Worm (Caenorhabditis elegans) whole organism, L2 larva: ENCODE data around the gene clec-176.

ENCODE experiments used
- F13H6.1 ChIP-seq: sonication (generic microtip); optimal IDR thresholded peaks from 2 replicates; lab custom pipeline; 2016; ENCODE audit warnings: missing genetic modification characterization, missing compliant biosample characterization
- R02D3.7 ChIP-seq: fragments of 150-350 bp; optimal IDR thresholded peaks from 2 replicates; lab custom pipeline; 2014; ENCODE audit warnings: missing biosample characterization, missing genetic modification characterization
- Y55F3AM.14 ChIP-seq: fragments of 200-800 bp; sonication (Bioruptor generic); optimal IDR thresholded peaks from 2 replicates; lab custom pipeline; 2018; ENCODE audit warnings: mild to moderate bottlenecking, missing genetic modification characterization, missing compliant biosample characterization
- ZK546.5 ChIP-seq: sonication (generic microtip); optimal IDR thresholded peaks from 2 replicates; lab custom pipeline; 2017; ENCODE audit warnings: missing biosample characterization, missing genetic modification characterization
- alr-1 ChIP-seq: fragments of 150-350 bp; optimal IDR thresholded peaks from 2 replicates; lab custom pipeline; 2014; ENCODE audit warnings: missing biosample characterization, missing genetic modification characterization
- ama-1 ChIP-seq: fragments of 150-350 bp; optimal IDR thresholded peaks from 2 replicates; lab custom pipeline; 2018; ENCODE audit warnings: inconsistent platforms
- blmp-1 ChIP-seq: sonication (generic microtip); optimal IDR thresholded peaks from 2 replicates; lab custom pipeline; 2017; ENCODE audit warnings: missing genetic modification characterization, mild to moderate bottlenecking, missing compliant biosample characterization, antibody characterized with exemption, moderate library complexity; ENCODE audit not compliant: insufficient read depth
- crh-2 ChIP-seq: sonication (generic microtip); optimal IDR thresholded peaks from 2 replicates; lab custom pipeline; 2017; ENCODE audit warnings: missing biosample characterization, missing genetic modification characterization
- dmd-4 ChIP-seq: sonication (generic microtip); optimal IDR thresholded peaks from 2 replicates; lab custom pipeline; 2017; ENCODE audit warnings: missing biosample characterization, missing genetic modification characterization
- egl-27 ChIP-seq: sonication (generic microtip); optimal IDR thresholded peaks from 3 replicates; lab custom pipeline; 2017; ENCODE audit warnings: missing biosample characterization, missing genetic modification reagents, missing genetic modification characterization
- elt-1 ChIP-seq: fragments of 150-350 bp; optimal IDR thresholded peaks from 2 replicates; lab custom pipeline; 2014; ENCODE audit warnings: missing biosample characterization, missing genetic modification characterization
- elt-3 ChIP-seq: sonication (generic microtip); optimal IDR thresholded peaks from 2 replicates; lab custom pipeline; 2017; ENCODE audit warnings: missing biosample characterization, missing genetic modification characterization
- fos-1 ChIP-seq: fragments of 150-350 bp; optimal IDR thresholded peaks from 2 replicates; lab custom pipeline; 2014; ENCODE audit warnings: missing biosample characterization, missing genetic modification characterization
- gmeb-1 ChIP-seq: fragments of 150-350 bp; optimal IDR thresholded peaks from 2 replicates; lab custom pipeline; 2014; ENCODE audit warnings: missing biosample characterization, missing genetic modification characterization
- lin-13 ChIP-seq: fragments of 150-350 bp; optimal IDR thresholded peaks from 2 replicates; lab custom pipeline; 2014; ENCODE audit warnings: missing biosample characterization, missing genetic modification reagents, missing genetic modification characterization
- lin-39 ChIP-seq: fragments of 150-350 bp; optimal IDR thresholded peaks from 2 replicates; lab custom pipeline; 2014; ENCODE audit warnings: missing biosample characterization, missing genetic modification reagents, missing genetic modification characterization
- lsy-2 ChIP-seq, 2 experiments: fragments of 150-350 bp in 1 of 2; sonication (generic microtip) in 1 of 2; optimal IDR thresholded peaks; 2 replicates each; lab custom pipeline; 2014 to 2017; ENCODE audit warnings: missing biosample characterization in 2 of 2, missing genetic modification characterization in 2 of 2
- mab-5 ChIP-seq: fragments of 150-350 bp; optimal IDR thresholded peaks from 2 replicates; lab custom pipeline; 2014; ENCODE audit warnings: missing biosample characterization, missing genetic modification characterization
- mdl-1 ChIP-seq, 2 experiments: fragments of 150-350 bp in 1 of 2; sonication (generic microtip) in 1 of 2; optimal IDR thresholded peaks; 2 replicates each; lab custom pipeline; 2017; ENCODE audit warnings: missing biosample characterization in 2 of 2, missing genetic modification characterization in 2 of 2
- nhr-10 ChIP-seq: sonication (generic microtip); optimal IDR thresholded peaks from 2 replicates; lab custom pipeline; 2017; ENCODE audit warnings: missing biosample characterization, missing genetic modification characterization
- nhr-11 ChIP-seq: fragments of 150-350 bp; optimal IDR thresholded peaks from 2 replicates; lab custom pipeline; 2014; ENCODE audit warnings: missing biosample characterization, missing genetic modification characterization
- nhr-12 ChIP-seq: fragments of 150-350 bp; optimal IDR thresholded peaks from 2 replicates; lab custom pipeline; 2014; ENCODE audit warnings: missing biosample characterization, missing genetic modification characterization
- nhr-129 ChIP-seq: fragments of 150-350 bp; optimal IDR thresholded peaks from 2 replicates; lab custom pipeline; 2014; ENCODE audit warnings: missing biosample characterization, missing genetic modification characterization
- nhr-23 ChIP-seq: fragments of 150-350 bp; optimal IDR thresholded peaks from 2 replicates; lab custom pipeline; 2014; ENCODE audit warnings: missing biosample characterization, missing genetic modification reagents, missing genetic modification characterization
- nhr-6 ChIP-seq: fragments of 150-350 bp; optimal IDR thresholded peaks from 2 replicates; lab custom pipeline; 2014; ENCODE audit warnings: missing biosample characterization, missing genetic modification characterization
- nhr-77 ChIP-seq: fragments of 150-350 bp; optimal IDR thresholded peaks from 2 replicates; lab custom pipeline; 2014; ENCODE audit warnings: missing biosample characterization, missing genetic modification characterization
- peb-1 ChIP-seq: fragments of 150-350 bp; optimal IDR thresholded peaks from 2 replicates; lab custom pipeline; 2014; ENCODE audit warnings: missing biosample characterization, missing genetic modification characterization
- sem-4 ChIP-seq: fragments of 150-350 bp; optimal IDR thresholded peaks from 2 replicates; lab custom pipeline; 2014; ENCODE audit warnings: missing biosample characterization, missing genetic modification reagents, missing genetic modification characterization
- skn-1 ChIP-seq: sonication (generic microtip); optimal IDR thresholded peaks from 2 replicates; lab custom pipeline; 2017; ENCODE audit warnings: missing biosample characterization, missing genetic modification characterization
- sma-3 ChIP-seq: sonication (generic microtip); optimal IDR thresholded peaks from 2 replicates; lab custom pipeline; 2016; ENCODE audit warnings: missing genetic modification reagents, missing genetic modification characterization, missing compliant biosample characterization
- sma-9 ChIP-seq, 2 experiments: fragments of 150-350 bp in 1 of 2; sonication (generic microtip) in 1 of 2; optimal IDR thresholded peaks; 2 replicates each; lab custom pipeline; 2014 to 2016; ENCODE audit warnings: missing genetic modification characterization in 2 of 2, mild to moderate bottlenecking in 1 of 2, missing biosample characterization in 1 of 2, missing compliant biosample characterization in 1 of 2, missing genetic modification reagents in 1 of 2, moderate library complexity in 1 of 2
- snpc-4 ChIP-seq: fragments of 150-350 bp; optimal IDR thresholded peaks from 2 replicates; lab custom pipeline; 2014; ENCODE audit warnings: missing biosample characterization, missing genetic modification characterization
- unc-39 ChIP-seq: fragments of 150-350 bp; optimal IDR thresholded peaks from 2 replicates; lab custom pipeline; 2014; ENCODE audit warnings: missing biosample characterization, missing genetic modification characterization
- unc-55 ChIP-seq: fragments of 150-350 bp; sonication (generic microtip); optimal IDR thresholded peaks from 3 replicates; lab custom pipeline; 2014; ENCODE audit warnings: missing biosample characterization, missing genetic modification reagents, missing genetic modification characterization
- zag-1 ChIP-seq: fragments of 150-350 bp; optimal IDR thresholded peaks from 2 replicates; lab custom pipeline; 2014; ENCODE audit warnings: missing biosample characterization, missing genetic modification characterization
- ztf-1 ChIP-seq: fragments of 200-800 bp; sonication (Bioruptor generic); conservative IDR thresholded peaks from 2 replicates; pipeline ENCODE4 v1.3.6; 2022; ENCODE audit warnings: missing genetic modification characterization, missing compliant biosample characterization
- ztf-11 ChIP-seq: sonication (generic microtip); optimal IDR thresholded peaks from 2 replicates; lab custom pipeline; 2017; ENCODE audit warnings: missing biosample characterization, missing genetic modification characterization
- ztf-4 ChIP-seq: fragments of 150-350 bp; optimal IDR thresholded peaks from 2 replicates; lab custom pipeline; 2014; ENCODE audit warnings: missing biosample characterization, missing genetic modification characterization

clec-176 gene

DNA sequence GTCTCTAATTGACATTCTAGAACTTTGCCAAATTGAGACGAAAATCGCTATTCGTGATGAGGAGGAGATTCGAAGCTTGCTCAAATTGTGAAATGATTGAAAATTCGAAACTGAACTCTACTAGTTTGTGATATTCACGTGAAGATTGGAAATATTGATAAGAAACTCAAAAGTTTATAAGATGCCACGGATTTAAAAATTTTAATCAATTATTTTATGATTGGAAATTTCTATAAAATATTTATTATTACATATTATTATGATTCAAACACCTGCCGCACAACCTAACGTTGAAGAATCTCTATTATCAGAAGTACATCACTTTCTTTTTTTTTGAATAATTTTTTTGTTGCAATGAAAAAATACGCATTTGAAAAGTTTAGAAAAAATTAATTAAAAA is 4.7 kb downstream of the clec-176 start, which contains the start of gene E03H12.7:
Gene E03H12.7, minus strand, starts transcription at position 101 of the 400 bp plus-strand sequence.
- TF ChIP-seq lin-13 (GFP tag; lab: Kevin White, UChicago) (no peak), nhr-77 (tag; lab: Kevin White, UChicago) (no peak), nhr-11 (tag; lab: Kevin White, UChicago) (no peak), dmd-4 (no peak), mab-5 (no peak), nhr-23 (tag; lab: Kevin White, UChicago) (no peak), lin-39 (tag; lab: Kevin White, UChicago) (no peak), skn-1 (tag; lab: Kevin White, UChicago) (no peak), nhr-10 (no peak), unc-55 (GFP tag; lab: Kevin White, UChicago) (no peak), sma-9 (GFP tag; optimal IDR thresholded peaks at IDR 0.05; lab: Kevin White, UChicago) (no peak), sma-9 (tag; optimal IDR thresholded peaks at IDR 0.05; lab: Kevin White, UChicago) (no peak), crh-2 (tag; lab: Kevin White, UChicago) (no peak), sma-3 (GFP tag; lab: Kevin White, UChicago) (no peak), nhr-6 (tag; lab: Kevin White, UChicago) (no peak), gmeb-1 (tag; lab: Kevin White, UChicago) (no peak), zag-1 (tag; lab: Kevin White, UChicago) (no peak)

DNA sequence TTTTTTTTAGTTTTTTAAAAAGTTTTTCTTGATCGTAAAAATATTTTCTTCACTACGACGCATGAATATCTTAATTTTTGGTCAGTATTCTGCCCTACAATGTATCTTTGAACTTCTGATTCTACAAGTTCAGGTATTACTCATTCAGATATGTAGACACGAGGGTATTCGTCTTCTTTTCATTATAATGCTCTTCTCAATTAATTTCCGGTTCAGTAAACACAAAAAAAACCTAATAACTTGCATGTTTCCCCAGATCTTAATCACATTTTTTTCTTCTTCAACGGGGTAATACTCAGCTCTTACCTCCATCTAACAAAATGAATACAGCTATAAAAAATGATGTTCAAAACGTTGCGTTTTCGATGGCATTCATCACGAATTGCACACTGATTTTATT is 8.2 kb downstream of the clec-176 start, which contains the start of gene str-162:
Gene str-162, plus strand, starts transcription at position 301 of the 400 bp plus-strand sequence.
- TF ChIP-seq F13H6.1 (tag; lab: Kevin White, UChicago), result no peak
- TF ChIP-seq nhr-77 (tag; lab: Kevin White, UChicago), result no peak
- TF ChIP-seq blmp-1 (tag; lab: Kevin White, UChicago), result no peak
- no peak for TF ChIP-seq elt-1 (tag; lab: Kevin White, UChicago)
- TF ChIP-seq zag-1 (tag; lab: Kevin White, UChicago), result no peak
- no peak for TF ChIP-seq lsy-2 (tag; optimal IDR thresholded peaks at IDR 0.05; lab: Kevin White, UChicago)
- no peak for TF ChIP-seq nhr-23 (tag; lab: Kevin White, UChicago)
- no peak for TF ChIP-seq ztf-11 (tag; lab: Kevin White, UChicago)
- no peak for TF ChIP-seq alr-1 (tag; lab: Kevin White, UChicago)
- no peak for TF ChIP-seq R02D3.7 (tag; lab: Kevin White, UChicago)
- TF ChIP-seq snpc-4 (tag; lab: Kevin White, UChicago), result no peak
- TF ChIP-seq ztf-1 (GFP tag; lab: Robert Waterston, UW), result no peak
- TF ChIP-seq, all 48 proteins: peak for 0

DNA sequence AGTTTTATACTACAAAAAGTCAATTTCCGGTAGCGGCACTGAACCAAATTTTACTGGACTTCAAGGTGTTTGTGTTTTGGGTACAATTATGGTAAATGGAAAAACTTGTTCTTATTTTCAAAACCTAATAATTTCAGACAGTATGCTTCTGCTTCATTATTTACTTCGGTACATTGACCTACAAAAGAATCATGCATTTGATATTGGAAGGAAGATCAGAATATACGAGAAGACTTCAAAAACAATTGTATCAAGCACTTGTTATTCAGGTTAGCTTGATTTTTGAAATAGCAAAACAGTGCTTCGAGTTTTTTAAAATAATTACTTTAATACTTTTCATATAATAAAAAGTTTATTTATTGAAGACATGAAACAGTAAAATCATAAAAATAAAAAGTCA is 9.3 kb downstream of the clec-176 start:
- no peak for TF ChIP-seq elt-3
- no peak for TF ChIP-seq sem-4 (tag; lab: Kevin White, UChicago)
- no peak for TF ChIP-seq nhr-12 (tag; lab: Kevin White, UChicago)
- no peak for TF ChIP-seq R02D3.7 (tag; lab: Kevin White, UChicago)
- TF ChIP-seq snpc-4 (tag; lab: Kevin White, UChicago), result no peak
- TF ChIP-seq skn-1 (tag; lab: Kevin White, UChicago), result no peak
- TF ChIP-seq zag-1 (tag; lab: Kevin White, UChicago), result no peak
- TF ChIP-seq dmd-4, result no peak
- no peak for TF ChIP-seq sma-9 (GFP tag; optimal IDR thresholded peaks at IDR 0.05; lab: Kevin White, UChicago)
- no peak for TF ChIP-seq sma-9 (tag; optimal IDR thresholded peaks at IDR 0.05; lab: Kevin White, UChicago)
- no peak for TF ChIP-seq Y55F3AM.14 (GFP tag; lab: Kevin White, UChicago)
- no peak for TF ChIP-seq fos-1 (tag; lab: Kevin White, UChicago)
- no peak for TF ChIP-seq nhr-11 (tag; lab: Kevin White, UChicago)
- no peak for TF ChIP-seq unc-39 (tag; lab: Kevin White, UChicago)
- TF ChIP-seq ztf-4, result no peak

DNA sequence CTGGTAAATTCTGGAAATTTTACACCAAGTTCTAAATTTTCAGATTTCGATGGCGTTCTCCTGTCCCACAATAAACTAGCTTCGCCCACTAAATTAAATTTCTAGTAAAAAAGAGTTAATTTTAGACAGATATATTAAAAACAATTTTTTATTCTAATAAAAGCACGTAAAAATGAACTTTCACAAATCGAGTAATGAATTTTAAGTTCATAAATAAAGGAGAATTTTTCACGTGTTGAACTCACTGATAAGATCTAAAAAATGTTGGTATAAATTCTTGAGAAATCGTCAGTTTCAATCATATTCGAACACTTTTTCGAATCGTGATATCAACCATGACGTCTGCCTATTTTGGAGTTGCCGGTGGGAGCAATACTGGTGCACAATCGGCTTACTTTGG is 12.0 kb downstream of the clec-176 start, which contains the start of gene ssq-2:
Gene ssq-2, plus strand, starts transcription at position 301 of the 400 bp plus-strand sequence.
- no peak for TF ChIP-seq lin-13 (GFP tag; lab: Kevin White, UChicago)
- TF ChIP-seq ztf-1 (GFP tag; lab: Robert Waterston, UW), result no peak
- TF ChIP-seq nhr-11 (tag; lab: Kevin White, UChicago), result no peak
- no peak for TF ChIP-seq sem-4 (tag; lab: Kevin White, UChicago)
- no peak for TF ChIP-seq peb-1 (tag; lab: Kevin White, UChicago)
- no peak for TF ChIP-seq crh-2 (tag; lab: Kevin White, UChicago)
- no peak for TF ChIP-seq elt-3
- TF ChIP-seq nhr-6 (tag; lab: Kevin White, UChicago), result no peak
- no peak for TF ChIP-seq skn-1 (tag; lab: Kevin White, UChicago)
- no peak for TF ChIP-seq ama-1 (lab: Kevin White, UChicago)
- TF ChIP-seq egl-27 (tag; lab: Kevin White, UChicago), result no peak
- no peak for TF ChIP-seq ZK546.5 (tag; lab: Kevin White, UChicago)
- no peak for TF ChIP-seq Y55F3AM.14 (GFP tag; lab: Kevin White, UChicago)
- TF ChIP-seq nhr-129 (tag; lab: Kevin White, UChicago), result no peak
- TF ChIP-seq zag-1 (tag; lab: Kevin White, UChicago), result no peak
- no peak for TF ChIP-seq elt-1 (tag; lab: Kevin White, UChicago)
- TF ChIP-seq mdl-1 (tag; optimal IDR thresholded peaks at IDR 0.05; lab: Kevin White, UChicago), result no peak
- TF ChIP-seq sma-3 (GFP tag; lab: Kevin White, UChicago), result no peak
- no peak for TF ChIP-seq unc-39 (tag; lab: Kevin White, UChicago)
- TF ChIP-seq snpc-4 (tag; lab: Kevin White, UChicago), result no peak
